Worm (Caenorhabditis elegans) whole organism, L2 larva: ENCODE data around the gene cpn-2.
"Not testable (repeated sequence)": the region's sequence is repeated elsewhere in the genome, so short reads cannot be mapped to it uniquely, and the experiment has no call there.

Source experiments
- C34F6.9 ChIP-seq: fragments of 150-350 bp; optimal IDR thresholded peaks from 2 replicates; lab custom pipeline; 2014; ENCODE audit warnings: missing biosample characterization, missing genetic modification characterization
- F13H6.1 ChIP-seq: sonication (generic microtip); optimal IDR thresholded peaks from 2 replicates; lab custom pipeline; 2016; ENCODE audit warnings: missing genetic modification characterization, missing compliant biosample characterization
- Y55F3AM.14 ChIP-seq: fragments of 200-800 bp; sonication (Bioruptor generic); optimal IDR thresholded peaks from 2 replicates; lab custom pipeline; 2018; ENCODE audit warnings: mild to moderate bottlenecking, missing genetic modification characterization, missing compliant biosample characterization
- ZK546.5 ChIP-seq: sonication (generic microtip); optimal IDR thresholded peaks from 2 replicates; lab custom pipeline; 2017; ENCODE audit warnings: missing biosample characterization, missing genetic modification characterization
- alr-1 ChIP-seq: fragments of 150-350 bp; optimal IDR thresholded peaks from 2 replicates; lab custom pipeline; 2014; ENCODE audit warnings: missing biosample characterization, missing genetic modification characterization
- ama-1 ChIP-seq: fragments of 150-350 bp; optimal IDR thresholded peaks from 2 replicates; lab custom pipeline; 2018; ENCODE audit warnings: inconsistent platforms
- blmp-1 ChIP-seq: sonication (generic microtip); optimal IDR thresholded peaks from 2 replicates; lab custom pipeline; 2017; ENCODE audit warnings: missing genetic modification characterization, mild to moderate bottlenecking, missing compliant biosample characterization, antibody characterized with exemption, moderate library complexity; ENCODE audit not compliant: insufficient read depth
- ceh-16 ChIP-seq: fragments of 150-350 bp; optimal IDR thresholded peaks from 2 replicates; lab custom pipeline; 2014; ENCODE audit warnings: missing biosample characterization, missing genetic modification characterization
- ceh-82 ChIP-seq: fragments of 150-350 bp; optimal IDR thresholded peaks from 2 replicates; lab custom pipeline; 2014; ENCODE audit warnings: missing biosample characterization, missing genetic modification characterization
- crh-2 ChIP-seq: sonication (generic microtip); optimal IDR thresholded peaks from 2 replicates; lab custom pipeline; 2017; ENCODE audit warnings: missing biosample characterization, missing genetic modification characterization
- egl-27 ChIP-seq: sonication (generic microtip); optimal IDR thresholded peaks from 3 replicates; lab custom pipeline; 2017; ENCODE audit warnings: missing biosample characterization, missing genetic modification reagents, missing genetic modification characterization
- elt-3 ChIP-seq: sonication (generic microtip); optimal IDR thresholded peaks from 2 replicates; lab custom pipeline; 2017; ENCODE audit warnings: missing biosample characterization, missing genetic modification characterization
- fos-1 ChIP-seq: fragments of 150-350 bp; optimal IDR thresholded peaks from 2 replicates; lab custom pipeline; 2014; ENCODE audit warnings: missing biosample characterization, missing genetic modification characterization
- gmeb-1 ChIP-seq: fragments of 150-350 bp; optimal IDR thresholded peaks from 2 replicates; lab custom pipeline; 2014; ENCODE audit warnings: missing biosample characterization, missing genetic modification characterization
- lsy-2 ChIP-seq, 2 experiments: fragments of 150-350 bp in 1 of 2; sonication (generic microtip) in 1 of 2; optimal IDR thresholded peaks; 2 replicates each; lab custom pipeline; 2014 to 2017; ENCODE audit warnings: missing biosample characterization in 2 of 2, missing genetic modification characterization in 2 of 2
- mdl-1 ChIP-seq, 2 experiments: fragments of 150-350 bp in 1 of 2; sonication (generic microtip) in 1 of 2; optimal IDR thresholded peaks; 2 replicates each; lab custom pipeline; 2017; ENCODE audit warnings: missing biosample characterization in 2 of 2, missing genetic modification characterization in 2 of 2
- nhr-10 ChIP-seq: sonication (generic microtip); optimal IDR thresholded peaks from 2 replicates; lab custom pipeline; 2017; ENCODE audit warnings: missing biosample characterization, missing genetic modification characterization
- nhr-12 ChIP-seq: fragments of 150-350 bp; optimal IDR thresholded peaks from 2 replicates; lab custom pipeline; 2014; ENCODE audit warnings: missing biosample characterization, missing genetic modification characterization
- nhr-129 ChIP-seq: fragments of 150-350 bp; optimal IDR thresholded peaks from 2 replicates; lab custom pipeline; 2014; ENCODE audit warnings: missing biosample characterization, missing genetic modification characterization
- nhr-21 ChIP-seq: fragments of 150-350 bp; optimal IDR thresholded peaks from 2 replicates; lab custom pipeline; 2014; ENCODE audit warnings: missing biosample characterization, missing genetic modification characterization
- nhr-237 ChIP-seq: fragments of 150-350 bp; optimal IDR thresholded peaks from 2 replicates; lab custom pipeline; 2014; ENCODE audit warnings: missing biosample characterization, missing genetic modification characterization
- nhr-25 ChIP-seq: fragments of 150-350 bp; sonication (generic microtip); optimal IDR thresholded peaks from 3 replicates; lab custom pipeline; 2014; ENCODE audit warnings: missing biosample characterization, missing genetic modification characterization
- nhr-6 ChIP-seq: fragments of 150-350 bp; optimal IDR thresholded peaks from 2 replicates; lab custom pipeline; 2014; ENCODE audit warnings: missing biosample characterization, missing genetic modification characterization
- nhr-77 ChIP-seq: fragments of 150-350 bp; optimal IDR thresholded peaks from 2 replicates; lab custom pipeline; 2014; ENCODE audit warnings: missing biosample characterization, missing genetic modification characterization
- peb-1 ChIP-seq: fragments of 150-350 bp; optimal IDR thresholded peaks from 2 replicates; lab custom pipeline; 2014; ENCODE audit warnings: missing biosample characterization, missing genetic modification characterization
- sem-4 ChIP-seq: fragments of 150-350 bp; optimal IDR thresholded peaks from 2 replicates; lab custom pipeline; 2014; ENCODE audit warnings: missing biosample characterization, missing genetic modification reagents, missing genetic modification characterization
- skn-1 ChIP-seq: sonication (generic microtip); optimal IDR thresholded peaks from 2 replicates; lab custom pipeline; 2017; ENCODE audit warnings: missing biosample characterization, missing genetic modification characterization
- sma-9 ChIP-seq, 2 experiments: fragments of 150-350 bp in 1 of 2; sonication (generic microtip) in 1 of 2; optimal IDR thresholded peaks; 2 replicates each; lab custom pipeline; 2014 to 2016; ENCODE audit warnings: missing genetic modification characterization in 2 of 2, mild to moderate bottlenecking in 1 of 2, missing biosample characterization in 1 of 2, missing compliant biosample characterization in 1 of 2, missing genetic modification reagents in 1 of 2, moderate library complexity in 1 of 2
- unc-62 ChIP-seq: fragments of 150-350 bp; optimal IDR thresholded peaks from 2 replicates; lab custom pipeline; 2014; ENCODE audit warnings: missing biosample characterization, missing genetic modification reagents, missing genetic modification characterization
- zag-1 ChIP-seq: fragments of 150-350 bp; optimal IDR thresholded peaks from 2 replicates; lab custom pipeline; 2014; ENCODE audit warnings: missing biosample characterization, missing genetic modification characterization
- ztf-11 ChIP-seq: sonication (generic microtip); optimal IDR thresholded peaks from 2 replicates; lab custom pipeline; 2017; ENCODE audit warnings: missing biosample characterization, missing genetic modification characterization

cpn-2 gene

DNA sequence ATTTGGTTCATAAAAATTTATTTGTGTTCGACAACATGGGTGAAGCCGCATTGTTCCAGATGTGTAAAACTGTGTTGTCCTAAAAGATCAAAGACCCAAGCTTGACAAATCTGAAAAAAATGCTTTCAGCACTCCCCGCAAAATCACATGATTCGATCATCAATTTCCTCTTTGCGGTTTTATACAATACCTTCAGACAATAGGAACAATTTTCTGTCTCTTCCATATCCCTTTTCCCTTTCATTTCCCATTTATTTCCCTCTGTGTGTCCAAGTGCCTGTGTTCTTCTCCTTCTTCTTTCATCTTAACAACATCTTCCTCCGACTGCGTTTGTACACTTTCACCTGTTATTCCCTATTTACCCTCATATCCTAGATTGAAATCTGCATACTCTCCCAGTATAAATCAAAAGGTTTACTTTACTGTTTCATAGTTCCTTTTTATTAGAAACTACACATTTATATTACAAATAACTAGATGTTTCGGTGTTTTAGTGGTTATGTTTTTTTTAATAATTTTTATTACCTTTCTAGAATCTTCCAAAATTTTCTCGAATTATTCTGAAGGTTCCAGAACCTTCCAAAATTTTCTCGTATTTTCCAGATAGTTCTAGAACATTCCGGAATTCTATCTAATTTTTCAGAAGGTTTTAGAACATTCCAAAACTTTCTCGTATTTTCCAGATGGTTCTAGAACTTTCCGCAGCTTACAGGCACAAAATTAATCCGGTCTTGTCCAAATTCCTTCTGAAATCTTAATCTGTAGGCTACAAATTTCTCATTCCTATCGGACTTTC lies 36.4 kb upstream of the cpn-2 start, which contains the start of gene K01A2.5:
Gene K01A2.5, plus strand, starts transcription at position 297 of the 796 bp plus-strand sequence.
- TF ChIP-seq sem-4 (tag; lab: Kevin White, UChicago), result peak; percentile 66
- peak; percentile 71 for TF ChIP-seq ceh-16 (tag; lab: Kevin White, UChicago)
- TF ChIP-seq blmp-1 (tag; lab: Kevin White, UChicago), result peak; percentile 99
- TF ChIP-seq nhr-21 (tag; lab: Kevin White, UChicago), result peak; percentile 39
- TF ChIP-seq nhr-129 (tag; lab: Kevin White, UChicago), result no peak
- no peak for TF ChIP-seq nhr-77 (tag; lab: Kevin White, UChicago)
- no peak for TF ChIP-seq nhr-237 (tag; lab: Kevin White, UChicago)
- TF ChIP-seq fos-1 (tag; lab: Kevin White, UChicago), result peak; percentile 21
- TF ChIP-seq ztf-11 (tag; lab: Kevin White, UChicago), result no peak
- no peak for TF ChIP-seq ZK546.5 (tag; lab: Kevin White, UChicago)
- peak; percentile 71 for TF ChIP-seq nhr-25
- no peak for TF ChIP-seq F13H6.1 (tag; lab: Kevin White, UChicago)
- peak; percentile 40 for TF ChIP-seq sma-9 (GFP tag; optimal IDR thresholded peaks at IDR 0.05; lab: Kevin White, UChicago)
- TF ChIP-seq sma-9 (tag; optimal IDR thresholded peaks at IDR 0.05; lab: Kevin White, UChicago), result no peak
- TF ChIP-seq, all 48 proteins: peak for 7

DNA sequence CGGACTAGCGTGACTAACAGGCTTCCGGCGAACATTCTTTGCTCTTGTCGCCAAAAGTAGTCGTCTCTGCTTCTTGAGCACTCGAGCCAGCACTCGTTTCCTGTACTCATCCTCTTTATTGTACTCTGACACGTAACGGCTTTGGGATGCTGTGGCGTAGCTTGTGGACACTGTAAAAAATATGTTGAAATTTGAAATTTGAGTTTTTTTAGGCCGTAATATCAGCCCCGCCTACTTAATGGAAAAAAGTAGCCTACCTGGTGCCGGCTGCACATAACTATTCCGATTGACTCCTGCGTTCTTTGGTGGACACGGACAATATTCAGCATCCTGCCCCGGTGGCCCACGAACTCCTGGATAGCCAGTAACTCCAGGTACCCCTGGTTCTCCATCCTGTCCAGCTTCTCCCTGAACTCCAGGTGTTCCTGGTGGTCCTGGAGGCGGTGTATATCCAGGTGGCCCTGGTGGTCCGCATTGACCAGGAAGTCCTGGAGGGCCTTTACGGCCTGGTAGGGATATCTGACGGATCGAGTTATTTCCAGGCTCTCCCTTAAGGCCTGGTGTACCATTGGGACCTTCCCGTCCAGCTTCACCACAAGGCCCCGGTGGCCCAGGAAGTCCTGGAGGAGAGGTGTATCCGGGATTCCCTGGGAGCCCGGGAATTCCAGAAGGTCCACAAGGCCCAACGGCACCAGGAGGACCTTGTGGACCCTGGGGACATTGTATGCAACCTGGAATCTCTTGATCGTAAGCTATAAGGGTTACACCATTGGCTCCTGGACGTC lies 33.5 kb upstream of the cpn-2 start:
- TF ChIP-seq Y55F3AM.14 (GFP tag; lab: Kevin White, UChicago) (no peak), egl-27 (no peak), ceh-82 (no peak), lsy-2 (tag; optimal IDR thresholded peaks at IDR 0.05; lab: Kevin White, UChicago) (no peak), sem-4 (tag; lab: Kevin White, UChicago) (no peak), nhr-25 (no peak), peb-1 (no peak), fos-1 (tag; lab: Kevin White, UChicago) (no peak), alr-1 (tag; lab: Kevin White, UChicago) (no peak), elt-3 (tag; lab: Kevin White, UChicago) (no peak), mdl-1 (tag; optimal IDR thresholded peaks at IDR 0.05; lab: Kevin White, UChicago) (no peak), nhr-129 (tag; lab: Kevin White, UChicago) (no peak)

DNA sequence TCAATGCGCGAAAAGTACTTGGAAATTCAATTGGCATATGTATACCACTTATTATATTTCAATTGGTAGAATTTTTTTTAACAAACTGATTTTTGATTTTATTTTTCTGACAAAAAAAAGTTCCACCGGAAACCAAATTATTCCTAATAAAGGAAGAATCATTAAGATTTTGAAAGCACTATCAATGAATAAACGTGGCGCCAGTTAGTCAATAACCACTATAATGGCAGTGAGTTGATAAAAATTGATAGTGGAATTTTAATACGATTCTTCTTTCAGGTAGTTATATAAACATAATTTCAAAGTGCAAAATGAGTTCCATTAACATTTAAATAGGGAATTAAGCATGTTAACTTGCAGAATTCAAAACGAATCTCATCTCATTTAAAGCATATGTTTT lies 31.9 kb upstream of the cpn-2 start, which contains the start of gene col-69:
Gene col-69, minus strand, starts transcription at position 101 of the 400 bp plus-strand sequence.
- TF ChIP-seq skn-1 (tag; lab: Kevin White, UChicago), result no peak
- peak; percentile 62 for TF ChIP-seq fos-1 (tag; lab: Kevin White, UChicago)

DNA sequence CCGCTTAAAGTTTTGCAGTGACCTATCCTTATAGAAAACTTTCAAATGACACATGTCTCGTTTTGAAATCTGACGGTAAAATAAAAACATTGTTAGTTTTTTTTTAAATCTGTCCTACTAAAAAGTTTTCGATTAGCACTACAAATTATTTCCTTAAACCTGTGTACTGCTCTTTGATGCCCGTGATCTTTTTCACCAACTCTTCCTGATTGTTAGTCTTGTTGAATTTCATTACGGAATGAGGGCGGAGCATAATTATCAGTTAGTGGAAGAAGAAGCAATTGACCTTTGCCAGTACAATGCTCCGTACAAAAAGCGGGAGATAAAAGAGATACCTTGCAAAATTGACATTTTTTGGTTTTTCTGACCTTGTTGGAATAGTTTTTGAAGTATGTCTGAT lies 30.4 kb upstream of the cpn-2 start, which contains the start of gene K01A2.4:
Gene K01A2.4, plus strand, starts transcription at position 301 of the 400 bp plus-strand sequence.
- TF ChIP-seq zag-1 (no peak), ama-1 (lab: Kevin White, UChicago) (no peak), nhr-6 (tag; lab: Kevin White, UChicago) (no peak), ceh-82 (no peak), nhr-12 (tag; lab: Kevin White, UChicago) (no peak), nhr-25 (no peak), sem-4 (tag; lab: Kevin White, UChicago) (no peak), unc-62 (GFP tag; lab: Kevin White, UChicago) (no peak), gmeb-1 (tag; lab: Kevin White, UChicago) (no peak), nhr-10 (tag; lab: Kevin White, UChicago) (no peak)

DNA sequence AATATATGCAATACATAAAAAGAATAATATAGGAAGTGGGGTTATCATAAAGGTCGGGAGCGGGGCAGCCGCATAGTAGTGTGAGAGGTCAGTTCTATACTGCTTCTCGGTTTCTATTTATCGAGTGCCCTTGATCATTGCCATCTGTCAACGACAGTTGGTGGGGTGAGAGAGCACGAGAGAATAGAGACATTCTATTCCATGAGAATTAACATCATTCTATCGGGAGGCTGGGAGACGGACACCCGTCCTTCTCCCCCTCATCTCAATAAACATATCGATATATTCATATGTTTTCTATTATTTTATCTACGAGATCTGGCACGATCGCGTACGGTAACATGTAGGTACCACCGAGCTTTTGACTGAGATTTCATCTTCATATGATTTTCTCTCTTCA lies 25.5 kb upstream of the cpn-2 start, which contains the start of gene mps-2:
Gene mps-2, minus strand, starts transcription at position 101 of the 400 bp plus-strand sequence.
- TF ChIP-seq nhr-6, crh-2, C34F6.9 (tag; lab: Kevin White, UChicago): not testable (repeated sequence)
